Worm (Caenorhabditis elegans) whole organism, late embryonic: ENCODE results near the gene clec-6.

Experiments used
- C08G9.2 ChIP-seq: sonication (generic microtip); optimal IDR thresholded peaks from 2 replicates; lab custom pipeline; 2016; ENCODE audit warnings: mild to moderate bottlenecking, missing genetic modification characterization, moderate library complexity, missing compliant biosample characterization
- F13H6.1 ChIP-seq: sonication (generic microtip); optimal IDR thresholded peaks from 2 replicates; lab custom pipeline; 2016; ENCODE audit warnings: missing genetic modification characterization, missing compliant biosample characterization
- K09A11.1 ChIP-seq: sonication (generic microtip); optimal IDR thresholded peaks from 2 replicates; lab custom pipeline; 2017; ENCODE audit warnings: antibody characterized with exemption, mild to moderate bottlenecking, missing genetic modification characterization, missing compliant biosample characterization; ENCODE audit not compliant: insufficient read depth
- Y22D7AL.16 ChIP-seq: sonication (generic microtip); optimal IDR thresholded peaks from 2 replicates; lab custom pipeline; 2016; ENCODE audit warnings: missing genetic modification characterization, missing compliant biosample characterization
- ahr-1 ChIP-seq: sonication (generic microtip); optimal IDR thresholded peaks from 2 replicates; lab custom pipeline; 2016; ENCODE audit warnings: missing genetic modification characterization, missing compliant biosample characterization
- ama-1 ChIP-seq: fragments of 150-350 bp; optimal IDR thresholded peaks from 2 replicates; lab custom pipeline; 2014
- ceh-14 ChIP-seq: sonication (generic microtip); optimal IDR thresholded peaks from 2 replicates; lab custom pipeline; 2016; ENCODE audit warnings: missing genotype, missing genetic modification characterization, missing compliant biosample characterization
- ceh-18 ChIP-seq: sonication (generic microtip); optimal IDR thresholded peaks from 2 replicates; lab custom pipeline; 2016; ENCODE audit warnings: missing genetic modification characterization, missing compliant biosample characterization
- ceh-2 ChIP-seq: sonication (generic microtip); optimal IDR thresholded peaks from 2 replicates; lab custom pipeline; 2016; ENCODE audit warnings: missing genotype, missing genetic modification characterization, missing compliant biosample characterization
- ceh-31 ChIP-seq: sonication (generic microtip); optimal IDR thresholded peaks from 2 replicates; lab custom pipeline; 2016; ENCODE audit warnings: missing genetic modification characterization, missing compliant biosample characterization
- ceh-34 ChIP-seq: sonication (generic microtip); optimal IDR thresholded peaks from 2 replicates; lab custom pipeline; 2016; ENCODE audit warnings: mild to moderate bottlenecking, missing genetic modification characterization, missing compliant biosample characterization
- dve-1 ChIP-seq: sonication (generic microtip); optimal IDR thresholded peaks from 2 replicates; lab custom pipeline; 2017; ENCODE audit warnings: antibody characterized with exemption, mild to moderate bottlenecking, missing genetic modification characterization, missing compliant biosample characterization
- elt-2 ChIP-seq: sonication (generic microtip); optimal IDR thresholded peaks from 2 replicates; lab custom pipeline; 2016; ENCODE audit warnings: missing genetic modification reagents, missing genetic modification characterization, missing compliant biosample characterization
- ets-4 ChIP-seq: sonication (generic microtip); optimal IDR thresholded peaks from 2 replicates; lab custom pipeline; 2016; ENCODE audit warnings: missing genetic modification characterization, missing compliant biosample characterization
- eyg-1 ChIP-seq: sonication (generic microtip); optimal IDR thresholded peaks from 2 replicates; lab custom pipeline; 2016; ENCODE audit warnings: missing genotype, missing genetic modification characterization, missing compliant biosample characterization
- fax-1 ChIP-seq: sonication (generic microtip); optimal IDR thresholded peaks from 2 replicates; lab custom pipeline; 2016; ENCODE audit warnings: missing genotype, missing genetic modification characterization, missing compliant biosample characterization
- fkh-10 ChIP-seq: fragments of 150-350 bp; optimal IDR thresholded peaks from 2 replicates; lab custom pipeline; 2014; ENCODE audit warnings: missing biosample characterization, missing genetic modification reagents, missing genetic modification characterization
- fkh-6 ChIP-seq: sonication (generic microtip); optimal IDR thresholded peaks from 2 replicates; lab custom pipeline; 2016; ENCODE audit warnings: missing genetic modification characterization, missing compliant biosample characterization
- hlh-8 ChIP-seq: sonication (generic microtip); optimal IDR thresholded peaks from 2 replicates; lab custom pipeline; 2016; ENCODE audit warnings: missing genotype, missing genetic modification characterization, missing compliant biosample characterization
- lim-6 ChIP-seq: sonication (generic microtip); optimal IDR thresholded peaks from 2 replicates; lab custom pipeline; 2016; ENCODE audit warnings: missing genetic modification characterization, missing compliant biosample characterization
- lin-11 ChIP-seq: fragments of 200-800 bp; sonication (Bioruptor generic); optimal IDR thresholded peaks from 2 replicates; lab custom pipeline; 2018; ENCODE audit warnings: mild to moderate bottlenecking, missing genetic modification characterization, missing compliant biosample characterization
- mec-3 ChIP-seq: sonication (generic microtip); optimal IDR thresholded peaks from 2 replicates; lab custom pipeline; 2016; ENCODE audit warnings: borderline replicate concordance, missing genetic modification characterization, missing compliant biosample characterization
- nfya-1 ChIP-seq: sonication (generic microtip); optimal IDR thresholded peaks from 2 replicates; lab custom pipeline; 2017; ENCODE audit warnings: missing genetic modification characterization, mild to moderate bottlenecking, missing compliant biosample characterization, antibody characterized with exemption, moderate library complexity
- nhr-232 ChIP-seq: sonication (generic microtip); optimal IDR thresholded peaks from 2 replicates; lab custom pipeline; 2016; ENCODE audit warnings: missing genetic modification characterization, missing compliant biosample characterization
- pax-1 ChIP-seq: fragments of 150-350 bp; optimal IDR thresholded peaks from 2 replicates; lab custom pipeline; 2014; ENCODE audit warnings: missing biosample characterization, missing genetic modification characterization
- pha-4 ChIP-seq: fragments of 150-350 bp; optimal IDR thresholded peaks from 2 replicates; lab custom pipeline; 2018; ENCODE audit warnings: missing biosample characterization, missing genetic modification reagents, missing genetic modification characterization
- pqm-1 ChIP-seq: sonication (generic microtip); optimal IDR thresholded peaks from 2 replicates; lab custom pipeline; 2016; ENCODE audit warnings: missing genetic modification characterization, missing compliant biosample characterization
- pros-1 ChIP-seq: fragments of 150-350 bp; optimal IDR thresholded peaks from 2 replicates; lab custom pipeline; 2014; ENCODE audit warnings: missing biosample characterization, missing genetic modification reagents, missing genetic modification characterization
- ref-2 ChIP-seq: sonication (generic microtip); optimal IDR thresholded peaks from 2 replicates; lab custom pipeline; 2016; ENCODE audit warnings: missing genetic modification characterization, missing compliant biosample characterization
- rnt-1 ChIP-seq: sonication (generic microtip); optimal IDR thresholded peaks from 2 replicates; lab custom pipeline; 2016; ENCODE audit warnings: missing genetic modification characterization, missing compliant biosample characterization
- sdc-2 ChIP-seq: sonication (generic microtip); optimal IDR thresholded peaks from 2 replicates; lab custom pipeline; 2016; ENCODE audit warnings: missing genotype, missing genetic modification characterization, missing compliant biosample characterization
- syd-9 ChIP-seq: sonication (generic microtip); optimal IDR thresholded peaks from 2 replicates; lab custom pipeline; 2016; ENCODE audit warnings: mild to moderate bottlenecking, missing genetic modification characterization, moderate library complexity, missing compliant biosample characterization
- tbx-2 ChIP-seq: sonication (generic microtip); optimal IDR thresholded peaks from 2 replicates; lab custom pipeline; 2016; ENCODE audit warnings: missing genetic modification characterization, missing compliant biosample characterization
- tbx-7 ChIP-seq: sonication (generic microtip); optimal IDR thresholded peaks from 2 replicates; lab custom pipeline; 2016; ENCODE audit warnings: missing genotype, missing genetic modification characterization, missing compliant biosample characterization
- unc-3 ChIP-seq, 2 experiments: fragments of 200-800 bp in 1 of 2; sonication (Bioruptor generic) in 1 of 2; sonication (generic microtip) in 1 of 2; conservative IDR thresholded peaks in 1 of 2; optimal IDR thresholded peaks in 1 of 2; 2 replicates each; pipeline versions ENCODE4 v1.3.6 to Lab custom; 2016 to 2022; ENCODE audit warnings: missing compliant biosample characterization in 2 of 2, missing genetic modification characterization in 2 of 2, missing genetic modification reagents in 1 of 2
- unc-42 ChIP-seq: sonication (generic microtip); optimal IDR thresholded peaks from 2 replicates; lab custom pipeline; 2016; ENCODE audit warnings: missing genotype, missing genetic modification characterization, missing compliant biosample characterization
- unc-55 ChIP-seq: sonication (generic microtip); optimal IDR thresholded peaks from 2 replicates; lab custom pipeline; 2017; ENCODE audit warnings: missing biosample characterization, missing genetic modification reagents, missing genetic modification characterization
- unc-86 ChIP-seq: sonication (generic microtip); optimal IDR thresholded peaks from 2 replicates; lab custom pipeline; 2016; ENCODE audit warnings: missing genetic modification characterization, missing compliant biosample characterization
- zip-5 ChIP-seq: sonication (generic microtip); optimal IDR thresholded peaks from 2 replicates; lab custom pipeline; 2016; ENCODE audit warnings: missing genetic modification characterization, missing compliant biosample characterization
- ztf-16 ChIP-seq: sonication (generic microtip); optimal IDR thresholded peaks from 2 replicates; lab custom pipeline; 2017; ENCODE audit warnings: missing genetic modification characterization, missing compliant biosample characterization

clec-6 gene

DNA sequence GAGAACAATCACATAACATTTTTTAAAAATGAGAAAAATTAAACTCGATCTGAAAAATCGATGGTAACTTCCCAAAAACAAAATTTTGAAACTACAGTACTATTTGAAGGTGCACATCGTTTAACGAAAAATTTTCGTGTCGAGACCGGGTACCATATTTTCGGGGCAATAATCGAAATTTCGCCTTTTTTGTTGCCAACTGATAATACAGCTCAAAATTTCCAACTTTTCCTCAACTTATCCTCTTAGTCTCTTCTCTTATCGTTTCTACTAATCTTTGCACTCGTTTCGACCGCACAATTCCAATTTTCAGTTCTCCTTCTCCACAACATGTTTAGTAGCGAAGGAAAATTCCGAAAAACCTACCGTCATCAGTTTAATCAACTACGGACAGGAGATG, 19.7 kb upstream of the clec-6 start, which contains the start of gene rom-1:
Gene rom-1 (plus strand): TSS at position 301 of the 400 bp plus-strand sequence.
- no peak for TF ChIP-seq tbx-2
- no peak for TF ChIP-seq K09A11.1 (tag; lab: Kevin White, UChicago)
- TF ChIP-seq pax-1: no peak
- no peak for TF ChIP-seq fax-1 (tag; lab: Kevin White, UChicago)
- TF ChIP-seq pqm-1 (tag; lab: Kevin White, UChicago): no peak
- TF ChIP-seq tbx-7 (tag; lab: Kevin White, UChicago): no peak
- no peak for TF ChIP-seq elt-2
- TF ChIP-seq pros-1 (tag; lab: Kevin White, UChicago): no peak
- no peak for TF ChIP-seq ahr-1 (tag; lab: Kevin White, UChicago)
- TF ChIP-seq unc-3 (GFP tag; conservative IDR thresholded peaks at IDR 0.05; lab: Robert Waterston, UW): no peak
- TF ChIP-seq unc-3 (tag; optimal IDR thresholded peaks at IDR 0.05; lab: Kevin White, UChicago): no peak
- TF ChIP-seq unc-55 (GFP tag; lab: Kevin White, UChicago): no peak
- TF ChIP-seq lin-11 (tag; lab: Kevin White, UChicago): no peak
- no peak for TF ChIP-seq dve-1

DNA sequence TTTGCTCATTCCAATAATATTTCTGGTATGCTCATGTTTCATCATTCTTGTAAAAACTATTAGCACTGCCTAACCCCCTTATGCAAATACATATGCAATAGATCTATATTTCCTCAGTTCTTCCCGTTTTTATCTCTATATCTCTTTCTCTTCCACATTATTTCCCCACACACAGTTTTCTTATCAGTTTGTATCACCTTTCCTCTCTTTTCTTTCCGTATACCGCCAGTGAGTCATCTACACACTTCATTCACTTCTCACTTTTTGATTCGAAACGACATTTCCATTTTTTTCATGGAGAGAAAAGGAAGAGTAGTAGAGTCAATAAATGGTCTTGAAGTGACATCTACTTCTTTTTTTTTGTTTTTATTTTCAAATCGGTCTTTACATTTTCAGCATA, 19.1 kb upstream of the clec-6 start:
- TF ChIP-seq hlh-8 (tag; lab: Kevin White, UChicago) (no peak), elt-2 (peak; percentile 43)

DNA sequence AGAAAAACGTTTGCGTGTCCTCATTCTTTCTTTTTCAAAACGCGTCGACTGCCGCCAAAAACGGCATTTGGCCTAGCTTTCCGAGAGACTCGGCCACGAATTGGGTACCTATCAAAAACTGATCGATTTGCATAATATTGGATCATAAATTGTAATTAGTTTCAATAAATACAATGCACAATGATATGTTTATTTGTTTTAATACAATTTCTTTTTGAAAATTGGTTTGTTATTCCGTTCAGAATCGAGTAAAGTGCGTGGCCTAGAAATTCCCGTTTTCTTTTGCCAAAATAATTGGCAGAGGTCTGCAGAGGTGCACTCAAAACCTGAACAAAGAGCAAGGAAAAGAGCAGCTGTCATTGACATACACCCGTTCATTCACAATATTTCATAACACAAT, 18.2 kb upstream of the clec-6 start, which contains the start of gene F26F4.8:
Gene F26F4.8 (minus strand): TSS at position 69 of the 400 bp plus-strand sequence.
- TF ChIP-seq eyg-1 (peak; percentile 7), Y22D7AL.16 (tag; lab: Kevin White, UChicago) (no peak), syd-9 (tag; lab: Kevin White, UChicago) (no peak), F13H6.1 (tag; lab: Kevin White, UChicago) (peak; percentile 37), elt-2 (peak; percentile 62), unc-86 (tag; lab: Kevin White, UChicago) (peak; percentile 10), mec-3 (tag; lab: Kevin White, UChicago) (peak; percentile 79), nhr-232 (no peak), ceh-31 (tag; lab: Kevin White, UChicago) (peak; percentile 92), ama-1 (no peak), nfya-1 (tag; lab: Kevin White, UChicago) (no peak), sdc-2 (peak; percentile 54), ceh-2 (tag; lab: Kevin White, UChicago) (peak; percentile 93), ahr-1 (tag; lab: Kevin White, UChicago) (peak; percentile 24), ceh-34 (tag; lab: Kevin White, UChicago) (peak; percentile 15), hlh-8 (tag; lab: Kevin White, UChicago) (peak; percentile 89), ets-4 (tag; lab: Kevin White, UChicago) (peak; percentile 88), fax-1 (tag; lab: Kevin White, UChicago) (peak; percentile 51), pax-1 (no peak), zip-5 (tag; lab: Kevin White, UChicago) (peak; percentile 75), pha-4 (tag; lab: Kevin White, UChicago) (no peak), C08G9.2 (tag; lab: Kevin White, UChicago) (peak; percentile 90), fkh-6 (tag; lab: Kevin White, UChicago) (peak; percentile 40), unc-42 (tag; lab: Kevin White, UChicago) (peak; percentile 20), ceh-18 (tag; lab: Kevin White, UChicago) (peak; percentile 6), ceh-14 (tag; lab: Kevin White, UChicago) (peak; percentile 14), ztf-16 (tag; lab: Kevin White, UChicago) (peak; percentile 1), lim-6 (peak; percentile 43), ref-2 (tag; lab: Kevin White, UChicago) (peak; percentile 51), rnt-1 (peak; percentile 46), tbx-2 (peak; percentile 85), tbx-7 (tag; lab: Kevin White, UChicago) (peak; percentile 85), fkh-10 (GFP tag; lab: Kevin White, UChicago) (no peak)
